Fruit fly (Drosophila melanogaster) whole organism, pupa: ENCODE data around the gene SP.

Experiments used
- CG12605 ChIP-seq: fragments of 200-800 bp; sonication (Bioruptor generic); IDR thresholded peaks from 2 replicates; pipeline ENCODE4 v1.3.6; 2022; ENCODE audit warnings: missing biosample characterization, missing genetic modification characterization
- CG14655 ChIP-seq: fragments of 200-800 bp; sonication (Bioruptor generic); optimal IDR thresholded peaks from 3 replicates; lab custom pipeline; 2017; ENCODE audit warnings: mild to moderate bottlenecking, missing biosample characterization, missing genetic modification reagents, missing genetic modification characterization
- CG32121 ChIP-seq: fragments of 200-800 bp; sonication (Bioruptor generic); IDR thresholded peaks from 2 replicates; pipeline ENCODE4 v1.3.6; 2022; ENCODE audit warnings: missing biosample characterization, missing genetic modification characterization
- CG34367 ChIP-seq: fragments of 200-800 bp; sonication (Bioruptor generic); optimal IDR thresholded peaks from 2 replicates; lab custom pipeline; 2018; ENCODE audit warnings: missing biosample characterization, mild to moderate bottlenecking, missing genetic modification characterization
- CG8159 ChIP-seq: fragments of 200-800 bp; sonication (Bioruptor generic); optimal IDR thresholded peaks from 3 replicates; lab custom pipeline; 2018; ENCODE audit warnings: missing biosample characterization, mild to moderate bottlenecking, missing genetic modification characterization, moderate library complexity
- CG9948 ChIP-seq: fragments of 200-800 bp; sonication (Bioruptor generic); optimal IDR thresholded peaks from 2 replicates; lab custom pipeline; 2018; ENCODE audit warnings: missing biosample characterization, mild to moderate bottlenecking, missing genetic modification characterization, moderate library complexity
- D1 ChIP-seq: fragments of 200-800 bp; sonication (Bioruptor generic); optimal IDR thresholded peaks from 2 replicates; lab custom pipeline; 2018; ENCODE audit warnings: missing biosample characterization, mild to moderate bottlenecking, missing genetic modification characterization, moderate library complexity
- Ets98B ChIP-seq: fragments of 200-800 bp; sonication (Bioruptor generic); IDR thresholded peaks from 2 replicates; pipeline ENCODE4 v1.3.6; 2022; ENCODE audit warnings: missing biosample characterization, missing genetic modification characterization
- Pif1A ChIP-seq: fragments of 200-800 bp; sonication (Bioruptor generic); optimal IDR thresholded peaks from 3 replicates; lab custom pipeline; 2016; ENCODE audit warnings: missing biosample characterization, missing genetic modification characterization
- Pif1B ChIP-seq: fragments of 200-800 bp; sonication (Bioruptor generic); optimal IDR thresholded peaks from 3 replicates; lab custom pipeline; 2016; ENCODE audit warnings: missing biosample characterization, missing genetic modification characterization
- gl ChIP-seq: fragments of 200-800 bp; sonication (Bioruptor generic); optimal IDR thresholded peaks from 2 replicates; lab custom pipeline; 2018; ENCODE audit warnings: missing biosample characterization, mild to moderate bottlenecking, missing genetic modification characterization

DNA sequence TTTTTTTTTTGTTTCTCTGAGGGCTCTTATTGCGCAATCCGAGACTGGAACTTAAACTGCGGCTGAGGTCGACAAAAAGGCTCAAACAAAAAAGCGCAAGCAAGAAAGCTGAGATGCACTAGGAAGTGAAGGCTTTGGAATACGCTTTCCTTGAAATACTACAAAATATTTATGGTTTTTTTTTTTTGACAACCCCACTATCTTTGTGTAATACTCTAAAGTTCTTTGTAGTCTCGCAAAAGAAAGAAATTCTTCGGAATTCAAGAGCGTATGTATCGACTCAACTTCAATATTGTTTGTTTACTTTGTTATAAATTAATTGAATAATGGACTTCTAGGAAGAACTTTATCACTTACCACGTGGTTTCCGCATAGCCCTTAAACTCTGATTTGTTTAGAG is 13.3 kb upstream of the SP start:
- TF ChIP-seq Ets98B (GFP tag; lab: Robert Waterston, UW) (no peak), CG9948 (tag; lab: Kevin White, UChicago) (peak; percentile 56), D1 (no peak), CG12605 (no peak), gl (tag; lab: Kevin White, UChicago) (no peak), Pif1B (GFP tag; lab: Kevin White, UChicago) (peak; percentile 42), Pif1A (GFP tag; lab: Kevin White, UChicago) (no peak), CG8159 (tag; lab: Kevin White, UChicago) (peak; percentile 3), CG14655 (peak; percentile 18), CG34367 (tag; lab: Kevin White, UChicago) (peak; percentile 36), CG32121 (GFP tag; lab: Robert Waterston, UW) (no peak)
